Fruit fly (Drosophila melanogaster) whole organism, embryonic: ENCODE data around the gene CG32161.

ENCODE experiments used
- Aef1 ChIP-seq: fragments of 200-800 bp; sonication (Bioruptor generic); IDR thresholded peaks from 3 replicates; pipeline ENCODE4 v1.3.6; 2022; ENCODE audit warnings: missing biosample characterization, missing genetic modification characterization
- Atf3 ChIP-seq: fragments of 200-800 bp; sonication (Bioruptor generic); optimal IDR thresholded peaks from 3 replicates; lab custom pipeline; 2016; ENCODE audit warnings: missing biosample characterization, missing genetic modification characterization
- C15 ChIP-seq: fragments of 200-800 bp; sonication (Bioruptor generic); IDR thresholded peaks from 3 replicates; pipeline ENCODE4 v1.3.6; 2022; ENCODE audit warnings: missing biosample characterization, missing genetic modification characterization
- CG10274 ChIP-seq: fragments of 200-800 bp; sonication (Bioruptor generic); optimal IDR thresholded peaks from 3 replicates; lab custom pipeline; 2017; ENCODE audit warnings: missing biosample characterization, mild to moderate bottlenecking, missing genetic modification characterization
- CG11723 ChIP-seq: fragments of 200-800 bp; sonication (Bioruptor generic); optimal IDR thresholded peaks from 2 replicates; lab custom pipeline; 2017; ENCODE audit warnings: missing biosample characterization, mild to moderate bottlenecking, missing genetic modification characterization
- CG12942 ChIP-seq: fragments of 200-800 bp; sonication (Bioruptor generic); optimal IDR thresholded peaks from 3 replicates; lab custom pipeline; 2016; ENCODE audit warnings: missing biosample characterization, missing genetic modification characterization
- CG14667 ChIP-seq: fragments of 200-800 bp; sonication (Bioruptor generic); IDR thresholded peaks from 2 replicates; pipeline ENCODE4 v1.3.6; 2022; ENCODE audit warnings: missing biosample characterization, missing genetic modification characterization
- CG14860 ChIP-seq: fragments of 200-800 bp; sonication (Bioruptor generic); IDR thresholded peaks from 3 replicates; pipeline ENCODE4 v1.3.6; 2022; ENCODE audit warnings: missing biosample characterization, missing genetic modification characterization; ENCODE audit not compliant: partially characterized antibody
- CG18599 ChIP-seq: fragments of 200-800 bp; sonication (Bioruptor generic); optimal IDR thresholded peaks from 3 replicates; lab custom pipeline; 2017; ENCODE audit warnings: missing biosample characterization, missing genetic modification characterization, mild to moderate bottlenecking, moderate library complexity, missing genetic modification reagents
- CG2129 ChIP-seq: fragments of 200-800 bp; sonication (Bioruptor generic); IDR thresholded peaks from 2 replicates; pipeline ENCODE4 v1.3.6; 2022; ENCODE audit warnings: missing biosample characterization, missing genetic modification characterization; ENCODE audit not compliant: partially characterized antibody
- CG30403 ChIP-seq: fragments of 200-800 bp; sonication (Bioruptor generic); optimal IDR thresholded peaks from 3 replicates; lab custom pipeline; 2016; ENCODE audit warnings: missing biosample characterization, missing genetic modification characterization
- CG3281 ChIP-seq: fragments of 200-800 bp; sonication (Bioruptor generic); optimal IDR thresholded peaks from 3 replicates; lab custom pipeline; 2017; ENCODE audit warnings: missing biosample characterization, mild to moderate bottlenecking, missing genetic modification characterization
- CG5245 ChIP-seq: fragments of 200-800 bp; sonication (Bioruptor generic); optimal IDR thresholded peaks from 3 replicates; lab custom pipeline; 2016; ENCODE audit warnings: missing biosample characterization, missing genetic modification characterization
- CG5953 ChIP-seq: fragments of 200-800 bp; sonication (Bioruptor generic); IDR thresholded peaks from 2 replicates; pipeline ENCODE4 v1.3.6; 2022; ENCODE audit warnings: missing biosample characterization, missing genetic modification characterization
- CG7745 ChIP-seq: fragments of 200-800 bp; sonication (Bioruptor generic); optimal IDR thresholded peaks from 2 replicates; lab custom pipeline; 2018; ENCODE audit warnings: missing biosample characterization, mild to moderate bottlenecking, missing genetic modification characterization, moderate library complexity
- CG8944 ChIP-seq: fragments of 200-800 bp; sonication (Bioruptor generic); optimal IDR thresholded peaks from 3 replicates; lab custom pipeline; 2016; ENCODE audit warnings: missing biosample characterization, missing genetic modification characterization
- Dad ChIP-seq: fragments of 200-800 bp; sonication (Bioruptor generic); optimal IDR thresholded peaks from 3 replicates; lab custom pipeline; 2016; ENCODE audit warnings: missing biosample characterization, missing genetic modification characterization
- Dfd ChIP-seq, 2 experiments: fragments of >200 bp; optimal IDR thresholded peaks; 2 replicates each; lab custom pipeline; 2017; ENCODE audit warnings: missing biosample characterization in 2 of 2, missing genetic modification characterization in 2 of 2
- E2f2 ChIP-seq: fragments of 200-800 bp; sonication (Bioruptor generic); IDR thresholded peaks from 2 replicates; pipeline ENCODE4 v1.3.6; 2022; ENCODE audit warnings: missing biosample characterization, missing genetic modification characterization
- Elba2 ChIP-seq: fragments of 200-800 bp; sonication (Bioruptor generic); optimal IDR thresholded peaks from 3 replicates; lab custom pipeline; 2016; ENCODE audit warnings: missing biosample characterization, missing genetic modification characterization
- Ets65A ChIP-seq: fragments of 200-800 bp; sonication (Bioruptor generic); peaks from one replicate; lab custom pipeline; 2016; ENCODE audit warnings: missing biosample characterization, missing genetic modification characterization
- HLH3B ChIP-seq: fragments of 200-800 bp; sonication (Bioruptor generic); IDR thresholded peaks from 2 replicates; pipeline ENCODE4 v1.3.6; 2022; ENCODE audit warnings: missing biosample characterization, missing genetic modification characterization
- Hand ChIP-seq: fragments of 200-800 bp; sonication (Bioruptor generic); optimal IDR thresholded peaks from 2 replicates; lab custom pipeline; 2017; ENCODE audit warnings: mild to moderate bottlenecking, missing biosample characterization, missing genetic modification reagents, missing genetic modification characterization
- HmgZ ChIP-seq: fragments of 200-800 bp; sonication (Bioruptor generic); optimal IDR thresholded peaks from 2 replicates; lab custom pipeline; 2018; ENCODE audit warnings: missing biosample characterization, mild to moderate bottlenecking, missing genetic modification characterization
- Mrtf ChIP-seq: fragments of 200-800 bp; sonication (Bioruptor generic); IDR thresholded peaks from 3 replicates; pipeline ENCODE4 v1.3.6; 2022; ENCODE audit warnings: missing biosample characterization, missing genetic modification characterization
- Pdp1 ChIP-seq, 2 experiments: fragments of 200-800 bp; sonication (Bioruptor generic); optimal IDR thresholded peaks; 3 replicates each; lab custom pipeline; 2016; ENCODE audit warnings: missing biosample characterization in 2 of 2, missing genetic modification characterization in 2 of 2, mild to moderate bottlenecking in 1 of 2, moderate library complexity in 1 of 2
- Scr ChIP-seq: fragments of 200-800 bp; sonication (Bioruptor generic); IDR thresholded peaks from 2 replicates; pipeline ENCODE4 v1.3.6; 2022; ENCODE audit warnings: missing biosample characterization, missing genetic modification characterization; ENCODE audit not compliant: partially characterized antibody
- Sox100B ChIP-seq: fragments of 200-800 bp; sonication (Bioruptor generic); optimal IDR thresholded peaks from 3 replicates; lab custom pipeline; 2018; ENCODE audit warnings: missing biosample characterization, mild to moderate bottlenecking, missing genetic modification characterization
- aop ChIP-seq: fragments of 200-800 bp; sonication (Bioruptor generic); IDR thresholded peaks from 2 replicates; pipeline ENCODE4 v1.3.6; 2022; ENCODE audit warnings: missing biosample characterization, missing genetic modification characterization
- cg ChIP-seq: fragments of 200-800 bp; sonication (Bioruptor generic); optimal IDR thresholded peaks from 3 replicates; lab custom pipeline; 2019; ENCODE audit warnings: missing biosample characterization, mild to moderate bottlenecking, missing genetic modification characterization, moderate library complexity
- chif ChIP-seq, 2 experiments: fragments of 200-800 bp; sonication (Bioruptor generic); optimal IDR thresholded peaks; 3 replicates each; lab custom pipeline; 2016; ENCODE audit warnings: missing biosample characterization in 2 of 2, missing genetic modification characterization in 2 of 2
- chn ChIP-seq: fragments of 200-800 bp; sonication (Bioruptor generic); optimal IDR thresholded peaks from 2 replicates; lab custom pipeline; 2016; ENCODE audit warnings: missing biosample characterization, missing genetic modification characterization
- croc ChIP-seq: fragments of 200-800 bp; sonication (Bioruptor generic); conservative IDR thresholded peaks from 3 replicates; pipeline ENCODE4 v1.3.6; 2022; ENCODE audit warnings: missing biosample characterization, missing genetic modification characterization
- crol ChIP-seq: fragments of 200-800 bp; sonication (Bioruptor generic); IDR thresholded peaks from 2 replicates; pipeline ENCODE4 v1.3.6; 2022; ENCODE audit warnings: missing biosample characterization, missing genetic modification characterization
- dmrt11E ChIP-seq: fragments of 200-800 bp; sonication (Bioruptor generic); optimal IDR thresholded peaks from 3 replicates; lab custom pipeline; 2018; ENCODE audit warnings: missing biosample characterization, mild to moderate bottlenecking, missing genetic modification characterization, moderate library complexity
- emc ChIP-seq: fragments of 200-800 bp; sonication (Bioruptor generic); optimal IDR thresholded peaks from 2 replicates; lab custom pipeline; 2016; ENCODE audit warnings: missing biosample characterization, missing genetic modification characterization
- ems ChIP-seq: fragments of 200-800 bp; sonication (Bioruptor generic); optimal IDR thresholded peaks from 3 replicates; lab custom pipeline; 2016; ENCODE audit warnings: missing biosample characterization, missing genetic modification characterization
- hbn ChIP-seq: fragments of 200-800 bp; sonication (Bioruptor generic); IDR thresholded peaks from 2 replicates; pipeline ENCODE4 v1.3.6; 2022; ENCODE audit warnings: missing biosample characterization, missing genetic modification characterization; ENCODE audit not compliant: partially characterized antibody
- insv ChIP-seq, 2 experiments: fragments of 200-800 bp; sonication (Bioruptor generic); optimal IDR thresholded peaks; 3 replicates each; lab custom pipeline; 2016 to 2018; ENCODE audit warnings: missing biosample characterization in 2 of 2, missing genetic modification characterization in 2 of 2
- maf-S ChIP-seq: fragments of 200-800 bp; sonication (Bioruptor generic); optimal IDR thresholded peaks from 2 replicates; lab custom pipeline; 2016; ENCODE audit warnings: missing biosample characterization, missing genetic modification characterization
- prd ChIP-seq, 3 experiments: fragments of >200 bp in 2 of 3; fragments of 200-800 bp in 1 of 3; sonication (Bioruptor generic) in 1 of 3; optimal IDR thresholded peaks in 2 of 3; IDR thresholded peaks in 1 of 3; 2 replicates in 2 of 3; 3 replicates in 1 of 3; pipeline versions ENCODE4 v1.3.6 to Lab custom; 2017 to 2022; ENCODE audit warnings: missing biosample characterization in 1 of 3, missing genetic modification characterization in 1 of 3
- pzg ChIP-seq: fragments of 200-800 bp; sonication (Bioruptor generic); optimal IDR thresholded peaks from 3 replicates; lab custom pipeline; 2018; ENCODE audit warnings: missing biosample characterization, mild to moderate bottlenecking, missing genetic modification characterization, moderate library complexity
- sens ChIP-seq: fragments of 200-800 bp; sonication (Bioruptor generic); peaks from one replicate; lab custom pipeline; 2016; ENCODE audit warnings: missing biosample characterization, missing genetic modification characterization
- sisA ChIP-seq: fragments of 200-800 bp; sonication (Bioruptor generic); IDR thresholded peaks from 2 replicates; pipeline ENCODE4 v1.3.6; 2022; ENCODE audit warnings: missing biosample characterization, missing genetic modification characterization
- slbo ChIP-seq: fragments of 200-800 bp; sonication (Bioruptor generic); IDR thresholded peaks from 2 replicates; pipeline ENCODE4 v1.3.6; 2022; ENCODE audit warnings: missing biosample characterization, missing genetic modification characterization
- sob ChIP-seq: fragments of 200-800 bp; sonication (Bioruptor generic); IDR thresholded peaks from 2 replicates; pipeline ENCODE4 v1.3.6; 2022; ENCODE audit warnings: missing biosample characterization, missing genetic modification characterization
- stwl ChIP-seq: fragments of 200-800 bp; sonication (Bioruptor generic); optimal IDR thresholded peaks from 3 replicates; lab custom pipeline; 2018; ENCODE audit warnings: missing biosample characterization, mild to moderate bottlenecking, missing genetic modification characterization, moderate library complexity
- unc-4 ChIP-seq: fragments of 200-800 bp; sonication (Bioruptor generic); IDR thresholded peaks from 2 replicates; pipeline ENCODE4 v1.3.6; 2022; ENCODE audit warnings: missing biosample characterization, missing genetic modification characterization; ENCODE audit not compliant: partially characterized antibody
- vnd ChIP-seq: fragments of 200-800 bp; sonication (Bioruptor generic); IDR thresholded peaks from 3 replicates; pipeline ENCODE4 v1.3.6; 2022; ENCODE audit warnings: missing biosample characterization, missing genetic modification characterization; ENCODE audit not compliant: partially characterized antibody

The CG32161 gene

dm6 chr3L:16853533-16854386, 7.7 kb downstream of the CG32161 start, which contains the start of gene sina (continued):
- no peak for TF ChIP-seq Dfd (GFP tag; optimal IDR thresholded peaks at IDR 0.05; lab: Kevin White, UChicago)
- no peak for TF ChIP-seq aop (GFP tag; lab: Robert Waterston, UW)
- peak; percentile 81 for TF ChIP-seq CG14860 (GFP tag; lab: Robert Waterston, UW)
- TF ChIP-seq hbn (GFP tag; lab: Robert Waterston, UW) = peak; percentile 71
- TF ChIP-seq CG14667 (GFP tag; lab: Robert Waterston, UW) = no peak
- TF ChIP-seq CG8944 = no peak
- TF ChIP-seq CG3281 (GFP tag; lab: Kevin White, UChicago) = no peak
- TF ChIP-seq prd (optimal IDR thresholded peaks at IDR 0.05; lab: Kevin White, UChicago) = no peak
- TF ChIP-seq prd (GFP tag; IDR thresholded peaks at IDR 0.05; lab: Robert Waterston, UW) = no peak
- no peak for TF ChIP-seq CG12942 (GFP tag; lab: Kevin White, UChicago)
- no peak for TF ChIP-seq CG5953
- no peak for TF ChIP-seq sisA (GFP tag; lab: Robert Waterston, UW)
- TF ChIP-seq CG7745 (tag; lab: Kevin White, UChicago) = peak; percentile 93
- TF ChIP-seq chn (GFP tag; lab: Kevin White, UChicago) = no peak
- peak; percentile 25; the same call in 1 of the 2 replicates for TF ChIP-seq CG2129 (GFP tag; lab: Robert Waterston, UW)
- no peak for TF ChIP-seq Atf3
- TF ChIP-seq Ets65A (GFP tag; lab: Kevin White, UChicago) = peak; percentile 84
- peak; percentile 43 for TF ChIP-seq Elba2 (GFP tag; lab: Kevin White, UChicago)
- TF ChIP-seq Sox100B (GFP tag; lab: Kevin White, UChicago) = no peak
- TF ChIP-seq dmrt11E (tag; lab: Kevin White, UChicago) = no peak
- no peak for TF ChIP-seq Dad (GFP tag; lab: Kevin White, UChicago)
- peak in 1 of 2 experiments; percentile 20 for TF ChIP-seq insv (GFP tag; optimal IDR thresholded peaks at IDR 0.05; lab: Kevin White, UChicago)
- TF ChIP-seq pzg (GFP tag; lab: Kevin White, UChicago) = peak; percentile 92
- TF ChIP-seq slbo = peak; percentile 8; the same call in 1 of the 2 replicates
- no peak for TF ChIP-seq C15
- TF ChIP-seq vnd = peak; percentile 64
- no peak for TF ChIP-seq chif (GFP tag; optimal IDR thresholded peaks at IDR 0.05; lab: Kevin White, UChicago)
- no peak for TF ChIP-seq Aef1 (GFP tag; lab: Robert Waterston, UW)
- no peak for TF ChIP-seq ems (GFP tag; lab: Kevin White, UChicago)
- no peak for TF ChIP-seq Hand (GFP tag; lab: Kevin White, UChicago)
- no peak for TF ChIP-seq CG5245 (GFP tag; lab: Kevin White, UChicago)
- peak; percentile 84 for TF ChIP-seq E2f2 (GFP tag; lab: Robert Waterston, UW)
- peak; percentile 26 for TF ChIP-seq CG30403 (GFP tag; lab: Kevin White, UChicago)
- no peak for TF ChIP-seq maf-S (GFP tag; lab: Kevin White, UChicago)
- TF ChIP-seq HLH3B (GFP tag; lab: Robert Waterston, UW) = no peak
- no peak for TF ChIP-seq Pdp1 (GFP tag; optimal IDR thresholded peaks at IDR 0.05; lab: Kevin White, UChicago)
- peak; percentile 75 for TF ChIP-seq Scr (GFP tag; lab: Robert Waterston, UW)
- TF ChIP-seq CG18599 = peak; percentile 27
- TF ChIP-seq sens (GFP tag; lab: Kevin White, UChicago) = peak; percentile 79
- no peak for TF ChIP-seq sob (GFP tag; lab: Robert Waterston, UW)
- peak; percentile 95 for TF ChIP-seq stwl (tag; lab: Kevin White, UChicago)
- no peak for TF ChIP-seq Mrtf (GFP tag; lab: Robert Waterston, UW)
- no peak for TF ChIP-seq emc (GFP tag; lab: Kevin White, UChicago)
- TF ChIP-seq croc (GFP tag; lab: Robert Waterston, UW) = no peak
- TF ChIP-seq HmgZ (tag; lab: Kevin White, UChicago) = peak; percentile 72
- no peak for TF ChIP-seq CG11723 (GFP tag; lab: Kevin White, UChicago)
- no peak for TF ChIP-seq CG10274 (GFP tag; lab: Kevin White, UChicago)
- TF ChIP-seq cg = no peak
- peak; percentile 76 for TF ChIP-seq unc-4
- no peak for TF ChIP-seq crol (GFP tag; lab: Robert Waterston, UW)
